Worm (Caenorhabditis elegans) whole organism, young adult: ENCODE data around the gene T07C4.3.

Experiments used
- B0019.2 ChIP-seq: fragments of 200-800 bp; sonication (Bioruptor generic); conservative IDR thresholded peaks from 2 replicates; pipeline ENCODE4 v1.3.6; 2022; ENCODE audit warnings: missing genetic modification reagents, missing genetic modification characterization, missing compliant biosample characterization
- F10E7.11 ChIP-seq: sonication (generic microtip); optimal IDR thresholded peaks from 2 replicates; lab custom pipeline; 2017; ENCODE audit warnings: mild to moderate bottlenecking, missing genetic modification characterization, moderate library complexity, missing compliant biosample characterization
- F33H1.4 ChIP-seq: fragments of 200-800 bp; sonication (Bioruptor generic); IDR thresholded peaks from 2 replicates; pipeline ENCODE4 v1.3.6; 2022; ENCODE audit warnings: missing genetic modification reagents, missing genetic modification characterization, missing compliant biosample characterization
- F49E8.2 ChIP-seq: sonication (generic microtip); optimal IDR thresholded peaks from 3 replicates; lab custom pipeline; 2017; ENCODE audit warnings: missing genetic modification characterization, mild to moderate bottlenecking, missing compliant biosample characterization, antibody characterized with exemption, moderate library complexity; ENCODE audit not compliant: insufficient read depth
- K11D2.4 ChIP-seq: fragments of 200-800 bp; sonication (Bioruptor generic); IDR thresholded peaks from 2 replicates; pipeline ENCODE4 v1.3.6; 2022; ENCODE audit warnings: missing genetic modification reagents, missing genetic modification characterization, missing compliant biosample characterization
- Y53F4B.3 ChIP-seq: fragments of 200-800 bp; sonication (Bioruptor generic); IDR thresholded peaks from 2 replicates; pipeline ENCODE4 v1.3.6; 2022; ENCODE audit warnings: missing genetic modification reagents, missing genetic modification characterization, missing compliant biosample characterization
- Y67H2A.10 ChIP-seq: fragments of 200-800 bp; sonication (Bioruptor generic); conservative IDR thresholded peaks from 2 replicates; pipeline ENCODE4 v1.3.6; 2022; ENCODE audit warnings: missing genetic modification reagents, missing genetic modification characterization, missing compliant biosample characterization
- ZK185.1 ChIP-seq: sonication (generic microtip); optimal IDR thresholded peaks from 2 replicates; lab custom pipeline; 2016; ENCODE audit warnings: mild to moderate bottlenecking, missing genetic modification characterization, missing compliant biosample characterization; ENCODE audit not compliant: poor library complexity, severe bottlenecking
- ama-1 ChIP-seq, 3 experiments: fragments of 150-350 bp in 1 of 3; sonication (generic microtip) in 2 of 3; optimal IDR thresholded peaks; 2 replicates each; lab custom pipeline; 2014 to 2018; ENCODE audit warnings: missing biosample characterization in 2 of 3, missing genetic modification characterization in 2 of 3, missing genetic modification reagents in 2 of 3
- athp-1 ChIP-seq: sonication (generic microtip); optimal IDR thresholded peaks from 2 replicates; lab custom pipeline; 2017; ENCODE audit warnings: mild to moderate bottlenecking, missing genetic modification characterization, missing compliant biosample characterization
- attf-6 ChIP-seq: fragments of 200-800 bp; sonication (Bioruptor generic); IDR thresholded peaks from 2 replicates; pipeline ENCODE4 v1.3.6; 2022; ENCODE audit warnings: missing genetic modification reagents, missing genetic modification characterization, missing compliant biosample characterization
- ccch-3 ChIP-seq: fragments of 200-800 bp; sonication (Bioruptor generic); optimal IDR thresholded peaks from 2 replicates; lab custom pipeline; 2018; ENCODE audit warnings: mild to moderate bottlenecking, missing genetic modification characterization, missing compliant biosample characterization
- cebp-1 ChIP-seq, 2 experiments: fragments of 200-800 bp in 1 of 2; sonication (Bioruptor generic) in 1 of 2; sonication (generic microtip) in 1 of 2; IDR thresholded peaks in 1 of 2; optimal IDR thresholded peaks in 1 of 2; 2 replicates each; pipeline versions ENCODE4 v1.3.6 to Lab custom; 2017 to 2022; ENCODE audit warnings: missing compliant biosample characterization in 2 of 2, missing genetic modification characterization in 2 of 2, mild to moderate bottlenecking in 1 of 2, missing genetic modification reagents in 1 of 2, moderate library complexity in 1 of 2
- cebp-2 ChIP-seq: fragments of 200-800 bp; sonication (Bioruptor generic); IDR thresholded peaks from 2 replicates; pipeline ENCODE4 v1.3.6; 2022; ENCODE audit warnings: missing genetic modification characterization, missing compliant biosample characterization
- ceh-100 ChIP-seq: fragments of 200-800 bp; sonication (Bioruptor generic); IDR thresholded peaks from 2 replicates; pipeline ENCODE4 v1.3.6; 2022; ENCODE audit warnings: missing genetic modification reagents, missing genetic modification characterization, missing compliant biosample characterization
- ceh-40 ChIP-seq: fragments of 200-800 bp; sonication (Bioruptor generic); IDR thresholded peaks from 2 replicates; pipeline ENCODE4 v1.3.6; 2022; ENCODE audit warnings: missing genetic modification characterization, missing compliant biosample characterization
- ceh-58 ChIP-seq: fragments of 200-800 bp; sonication (Bioruptor generic); IDR thresholded peaks from 2 replicates; pipeline ENCODE4 v1.3.6; 2022; ENCODE audit warnings: missing genetic modification characterization, missing compliant biosample characterization
- chd-7 ChIP-seq: sonication (generic microtip); optimal IDR thresholded peaks from 2 replicates; lab custom pipeline; 2016; ENCODE audit warnings: mild to moderate bottlenecking, missing genetic modification characterization, moderate library complexity, missing compliant biosample characterization
- efl-1 ChIP-seq: fragments of 150-350 bp; optimal IDR thresholded peaks from 2 replicates; lab custom pipeline; 2014; ENCODE audit warnings: missing biosample characterization, missing genetic modification reagents, missing genetic modification characterization
- egl-18 ChIP-seq: fragments of 200-800 bp; sonication (Bioruptor generic); IDR thresholded peaks from 2 replicates; pipeline ENCODE4 v1.3.6; 2022; ENCODE audit warnings: missing genetic modification reagents, missing genetic modification characterization, missing compliant biosample characterization
- ets-4 ChIP-seq: fragments of 200-800 bp; sonication (Bioruptor generic); optimal IDR thresholded peaks from 2 replicates; lab custom pipeline; 2018; ENCODE audit warnings: mild to moderate bottlenecking, missing genetic modification characterization, missing compliant biosample characterization
- fkh-3 ChIP-seq: sonication (generic microtip); optimal IDR thresholded peaks from 2 replicates; lab custom pipeline; 2016; ENCODE audit warnings: mild to moderate bottlenecking, missing genetic modification characterization, missing compliant biosample characterization
- him-1 ChIP-seq: sonication (generic microtip); optimal IDR thresholded peaks from 2 replicates; lab custom pipeline; 2016; ENCODE audit warnings: missing genotype, missing genetic modification reagents, missing genetic modification characterization, missing compliant biosample characterization
- lag-1 ChIP-seq: fragments of 200-800 bp; sonication (Bioruptor generic); IDR thresholded peaks from 2 replicates; pipeline ENCODE4 v1.3.6; 2022; ENCODE audit warnings: missing genetic modification reagents, missing genetic modification characterization, missing compliant biosample characterization
- let-607 ChIP-seq, 2 experiments: fragments of 200-800 bp in 1 of 2; sonication (Bioruptor generic) in 1 of 2; sonication (generic microtip) in 1 of 2; optimal IDR thresholded peaks; 2 replicates each; lab custom pipeline; 2016 to 2018; ENCODE audit warnings: mild to moderate bottlenecking in 2 of 2, missing compliant biosample characterization in 2 of 2, missing genetic modification characterization in 2 of 2, moderate library complexity in 2 of 2, missing genotype in 1 of 2
- lin-26 ChIP-seq: fragments of 200-800 bp; sonication (Bioruptor generic); IDR thresholded peaks from 2 replicates; pipeline ENCODE4 v1.3.6; 2022; ENCODE audit warnings: missing genetic modification reagents, missing genetic modification characterization, missing compliant biosample characterization
- lin-35 ChIP-seq, 3 experiments: fragments of 150-350 bp in 2 of 3; sonication (generic microtip) in 1 of 3; optimal IDR thresholded peaks; 2 replicates each; lab custom pipeline; 2014 to 2018; ENCODE audit warnings: missing biosample characterization in 3 of 3, missing genetic modification characterization in 3 of 3, missing genetic modification reagents in 3 of 3
- lin-54 ChIP-seq: fragments of 200-800 bp; sonication (Bioruptor generic); optimal IDR thresholded peaks from 2 replicates; lab custom pipeline; 2018; ENCODE audit warnings: mild to moderate bottlenecking, missing genetic modification characterization, missing compliant biosample characterization
- lir-1 ChIP-seq: fragments of 200-800 bp; sonication (Bioruptor generic); conservative IDR thresholded peaks from 2 replicates; pipeline ENCODE4 v1.3.6; 2022; ENCODE audit warnings: missing genetic modification reagents, missing genetic modification characterization, missing compliant biosample characterization
- madf-6 ChIP-seq: fragments of 200-800 bp; sonication (Bioruptor generic); IDR thresholded peaks from 2 replicates; pipeline ENCODE4 v1.3.6; 2022; ENCODE audit warnings: missing genetic modification reagents, missing genetic modification characterization, missing compliant biosample characterization
- madf-8 ChIP-seq: fragments of 200-800 bp; sonication (Bioruptor generic); conservative IDR thresholded peaks from 2 replicates; pipeline ENCODE4 v1.3.6; 2022; ENCODE audit warnings: missing genetic modification reagents, missing genetic modification characterization, missing compliant biosample characterization
- mel-28 ChIP-seq: sonication (generic microtip); optimal IDR thresholded peaks from 2 replicates; lab custom pipeline; 2016; ENCODE audit warnings: borderline replicate concordance, mild to moderate bottlenecking, missing genetic modification characterization, missing compliant biosample characterization
- nfya-1 ChIP-seq: sonication (generic microtip); optimal IDR thresholded peaks from 2 replicates; lab custom pipeline; 2017; ENCODE audit warnings: antibody characterized with exemption, missing compliant biosample characterization, missing genetic modification characterization, borderline replicate concordance; ENCODE audit not compliant: insufficient read depth
- nhr-179 ChIP-seq: sonication (generic microtip); optimal IDR thresholded peaks from 2 replicates; lab custom pipeline; 2016; ENCODE audit warnings: mild to moderate bottlenecking, missing genetic modification characterization, missing compliant biosample characterization
- nhr-27 ChIP-seq: fragments of 200-800 bp; sonication (Bioruptor generic); optimal IDR thresholded peaks from 2 replicates; lab custom pipeline; 2018; ENCODE audit warnings: mild to moderate bottlenecking, missing genetic modification characterization, moderate library complexity, missing compliant biosample characterization
- rcor-1 ChIP-seq: fragments of 200-800 bp; sonication (Bioruptor generic); IDR thresholded peaks from 2 replicates; pipeline ENCODE4 v1.3.6; 2022; ENCODE audit warnings: missing genetic modification reagents, missing genetic modification characterization, missing compliant biosample characterization
- snpc-1.1 ChIP-seq: sonication (generic microtip); optimal IDR thresholded peaks from 2 replicates; lab custom pipeline; 2017; ENCODE audit warnings: missing genetic modification characterization, mild to moderate bottlenecking, missing compliant biosample characterization, antibody characterized with exemption, moderate library complexity, missing genotype, missing genetic modification reagents; ENCODE audit not compliant: insufficient read depth
- snpc-3.4 ChIP-seq: sonication (generic microtip); optimal IDR thresholded peaks from 2 replicates; lab custom pipeline; 2017; ENCODE audit warnings: missing genetic modification characterization, mild to moderate bottlenecking, missing compliant biosample characterization, antibody characterized with exemption, moderate library complexity, missing genotype, missing genetic modification reagents
- somi-1 ChIP-seq: fragments of 200-800 bp; sonication (Bioruptor generic); optimal IDR thresholded peaks from 2 replicates; lab custom pipeline; 2018; ENCODE audit warnings: mild to moderate bottlenecking, missing genetic modification characterization, missing compliant biosample characterization
- tbx-9 ChIP-seq: sonication (generic microtip); optimal IDR thresholded peaks from 2 replicates; lab custom pipeline; 2016; ENCODE audit warnings: borderline replicate concordance, missing genetic modification characterization, inconsistent platforms, missing compliant biosample characterization
- unc-130 ChIP-seq: sonication (generic microtip); optimal IDR thresholded peaks from 2 replicates; lab custom pipeline; 2016; ENCODE audit warnings: missing genetic modification reagents, missing genetic modification characterization, missing compliant biosample characterization
- zim-3 ChIP-seq: sonication (generic microtip); optimal IDR thresholded peaks from 2 replicates; lab custom pipeline; 2017; ENCODE audit warnings: mild to moderate bottlenecking, missing genetic modification characterization, moderate library complexity, missing compliant biosample characterization
- ztf-18 ChIP-seq: sonication (generic microtip); optimal IDR thresholded peaks from 2 replicates; lab custom pipeline; 2016; ENCODE audit warnings: missing genotype, mild to moderate bottlenecking, missing genetic modification characterization, missing compliant biosample characterization
- ztf-25 ChIP-seq: fragments of 200-800 bp; sonication (Bioruptor generic); IDR thresholded peaks from 2 replicates; pipeline ENCODE4 v1.3.6; 2022; ENCODE audit warnings: missing genetic modification reagents, missing genetic modification characterization, missing compliant biosample characterization
- ztf-28 ChIP-seq: fragments of 200-800 bp; sonication (Bioruptor generic); IDR thresholded peaks from 2 replicates; pipeline ENCODE4 v1.3.6; 2022; ENCODE audit warnings: missing genetic modification reagents, missing genetic modification characterization, missing compliant biosample characterization
- ztf-3 ChIP-seq: fragments of 200-800 bp; sonication (Bioruptor generic); optimal IDR thresholded peaks from 2 replicates; lab custom pipeline; 2018; ENCODE audit warnings: mild to moderate bottlenecking, missing genetic modification characterization, missing compliant biosample characterization

Gene T07C4.3

DNA sequence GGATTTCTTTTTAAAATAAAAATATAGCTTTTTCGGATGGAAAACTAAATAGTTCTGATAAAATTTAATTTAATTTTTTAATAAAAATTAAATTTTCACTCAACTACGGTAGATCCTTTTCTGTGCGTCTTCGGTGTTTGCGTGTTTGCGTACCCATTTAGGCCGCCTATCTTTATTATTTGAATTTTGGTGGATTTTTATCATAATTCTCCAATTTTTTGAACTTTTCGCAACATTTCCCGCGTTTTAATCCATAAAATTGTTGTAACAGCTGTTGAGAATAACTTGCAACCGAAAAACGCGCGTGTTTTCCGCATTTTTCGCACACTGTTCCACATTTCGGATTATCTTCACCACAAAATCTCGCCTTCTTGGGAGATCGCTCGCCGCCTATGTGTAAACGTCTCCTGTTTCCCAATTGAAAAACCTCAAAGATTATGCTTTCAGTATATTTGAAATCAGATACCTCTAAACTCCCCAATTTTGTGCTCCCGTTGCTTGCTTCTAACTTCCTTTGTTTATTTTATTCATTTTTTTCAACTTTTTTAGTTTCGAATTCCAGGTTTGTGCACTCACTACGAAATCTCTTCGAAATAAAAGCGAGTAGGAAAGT, at the start of gene T07C4.3 (continued):
- no peak for TF ChIP-seq F10E7.11
- peak; percentile 63; the same call in 1 of the 2 replicates for TF ChIP-seq B0019.2 (GFP tag; lab: Robert Waterston, UW)
- TF ChIP-seq nhr-27 (tag; lab: Kevin White, UChicago): no peak
- TF ChIP-seq lir-1 (GFP tag; lab: Robert Waterston, UW): no peak
- TF ChIP-seq F33H1.4 (GFP tag; lab: Robert Waterston, UW): peak; percentile 49; the same call in 1 of the 2 replicates
- TF ChIP-seq attf-6: no peak
- no peak for TF ChIP-seq him-1 (tag; lab: Kevin White, UChicago)
- no peak for TF ChIP-seq snpc-3.4 (tag; lab: Kevin White, UChicago)
- no peak for TF ChIP-seq cebp-1 (GFP tag; IDR thresholded peaks at IDR 0.05; lab: Robert Waterston, UW)
- no peak for TF ChIP-seq cebp-1 (tag; optimal IDR thresholded peaks at IDR 0.05; lab: Kevin White, UChicago)
- TF ChIP-seq let-607 (tag; optimal IDR thresholded peaks at IDR 0.05; lab: Kevin White, UChicago): no peak
- no peak for TF ChIP-seq ets-4 (GFP tag; lab: Kevin White, UChicago)
- no peak for TF ChIP-seq rcor-1 (GFP tag; lab: Robert Waterston, UW)
- no peak for TF ChIP-seq somi-1
- TF ChIP-seq chd-7 (tag; lab: Kevin White, UChicago): no peak
- no peak for TF ChIP-seq ztf-25 (GFP tag; lab: Robert Waterston, UW)
- TF ChIP-seq efl-1: peak; percentile 70
- no peak for TF ChIP-seq nfya-1
- TF ChIP-seq mel-28 (tag; lab: Kevin White, UChicago): no peak
- no peak for TF ChIP-seq ZK185.1 (tag; lab: Kevin White, UChicago)
- no peak for TF ChIP-seq lag-1 (GFP tag; lab: Robert Waterston, UW)
- no peak for TF ChIP-seq unc-130 (GFP tag; lab: Kevin White, UChicago)
- TF ChIP-seq ceh-58 (GFP tag; lab: Robert Waterston, UW): no peak
- TF ChIP-seq snpc-1.1 (tag; lab: Kevin White, UChicago): no peak
- peak; percentile 33 for TF ChIP-seq lin-54
- TF ChIP-seq athp-1 (tag; lab: Kevin White, UChicago): no peak
- no peak for TF ChIP-seq egl-18 (GFP tag; lab: Robert Waterston, UW)
- TF ChIP-seq lin-26: no peak
- TF ChIP-seq lin-35 (GFP tag; optimal IDR thresholded peaks at IDR 0.05; lab: Kevin White, UChicago): no peak
- no peak for TF ChIP-seq K11D2.4
- no peak for TF ChIP-seq tbx-9 (tag; lab: Kevin White, UChicago)
- peak; percentile 59 for TF ChIP-seq madf-8 (GFP tag; lab: Robert Waterston, UW)
- TF ChIP-seq ceh-100 (GFP tag; lab: Robert Waterston, UW): no peak
- TF ChIP-seq Y53F4B.3 (GFP tag; lab: Robert Waterston, UW): no peak
- no peak for TF ChIP-seq cebp-2
- no peak for TF ChIP-seq ceh-40
- TF ChIP-seq Y67H2A.10: no peak
- no peak for TF ChIP-seq zim-3 (tag; lab: Kevin White, UChicago)
- no peak for TF ChIP-seq fkh-3 (tag; lab: Kevin White, UChicago)
- no peak for TF ChIP-seq ztf-28 (GFP tag; lab: Robert Waterston, UW)
- no peak for TF ChIP-seq nhr-179 (tag; lab: Kevin White, UChicago)
- TF ChIP-seq ztf-18 (tag; lab: Kevin White, UChicago): no peak
- TF ChIP-seq ama-1 (optimal IDR thresholded peaks at IDR 0.05; lab: Kevin White, UChicago): no peak
- no peak for TF ChIP-seq ama-1 (GFP tag; optimal IDR thresholded peaks at IDR 0.05; lab: Kevin White, UChicago)
- TF ChIP-seq madf-6 (GFP tag; lab: Robert Waterston, UW): peak; percentile 79
- TF ChIP-seq F49E8.2 (tag; lab: Kevin White, UChicago): no peak
- TF ChIP-seq ccch-3 (GFP tag; lab: Kevin White, UChicago): no peak
- no peak for TF ChIP-seq ztf-3
